Fruit fly (Drosophila melanogaster) whole organism, prepupa: Measurements from ENCODE around the gene CG15047.
A peak's percentile ranks its signal among the peaks of the same experiment; 100 is the strongest.

Source experiments
- Blimp-1 ChIP-seq: fragments of 200-800 bp; sonication (Bioruptor generic); optimal IDR thresholded peaks from 3 replicates; lab custom pipeline; 2017; ENCODE audit warnings: missing biosample characterization, missing genetic modification characterization, mild to moderate bottlenecking, moderate library complexity, missing genetic modification reagents
- CG10631 ChIP-seq: fragments of 200-800 bp; sonication (Bioruptor generic); optimal IDR thresholded peaks from 2 replicates; lab custom pipeline; 2016; ENCODE audit warnings: missing biosample characterization, missing genetic modification characterization
- CG11294 ChIP-seq: fragments of 200-800 bp; sonication (Bioruptor generic); IDR thresholded peaks from 2 replicates; pipeline ENCODE4 v1.3.6; 2022; ENCODE audit warnings: missing biosample characterization, missing genetic modification characterization
- CG11762 ChIP-seq: fragments of 200-800 bp; sonication (Bioruptor generic); optimal IDR thresholded peaks from 3 replicates; lab custom pipeline; 2016; ENCODE audit warnings: missing biosample characterization, missing genetic modification characterization; ENCODE audit not compliant: insufficient read depth
- CG15336 ChIP-seq: fragments of 200-800 bp; sonication (Bioruptor generic); IDR thresholded peaks from 2 replicates; pipeline ENCODE4 v1.3.6; 2022; ENCODE audit warnings: missing biosample characterization, missing genetic modification characterization
- CG16779 ChIP-seq: fragments of 200-800 bp; sonication (Bioruptor generic); optimal IDR thresholded peaks from 3 replicates; lab custom pipeline; 2017; ENCODE audit warnings: missing biosample characterization, mild to moderate bottlenecking, missing genetic modification characterization
- CG3032 ChIP-seq: fragments of 200-800 bp; optimal IDR thresholded peaks from 2 replicates; lab custom pipeline; 2019; ENCODE audit warnings: missing biosample characterization, mild to moderate bottlenecking, missing genetic modification characterization, moderate library complexity
- CG31627 ChIP-seq: fragments of 200-800 bp; sonication (Bioruptor generic); optimal IDR thresholded peaks from 3 replicates; lab custom pipeline; 2016; ENCODE audit warnings: missing biosample characterization, missing genetic modification characterization
- CG32006 ChIP-seq: fragments of 200-800 bp; sonication (Bioruptor generic); optimal IDR thresholded peaks from 3 replicates; lab custom pipeline; 2017; ENCODE audit warnings: missing biosample characterization, mild to moderate bottlenecking, missing genetic modification characterization
- CG34406 ChIP-seq: fragments of 200-800 bp; sonication (Bioruptor generic); optimal IDR thresholded peaks from 3 replicates; lab custom pipeline; 2016; ENCODE audit warnings: missing biosample characterization, missing genetic modification characterization
- CG3919 ChIP-seq: fragments of 200-800 bp; sonication (Bioruptor generic); optimal IDR thresholded peaks from 3 replicates; lab custom pipeline; 2016; ENCODE audit warnings: missing biosample characterization, missing genetic modification characterization
- CG4318 ChIP-seq: fragments of 200-800 bp; sonication (Bioruptor generic); optimal IDR thresholded peaks from 3 replicates; lab custom pipeline; 2017; ENCODE audit warnings: missing biosample characterization, mild to moderate bottlenecking, missing genetic modification characterization
- CG6163 ChIP-seq: fragments of 200-800 bp; sonication (Bioruptor generic); IDR thresholded peaks from 3 replicates; pipeline ENCODE4 v1.3.6; 2022; ENCODE audit warnings: missing biosample characterization, missing genetic modification characterization
- CG6276 ChIP-seq: fragments of 200-800 bp; sonication (Bioruptor generic); optimal IDR thresholded peaks from 2 replicates; lab custom pipeline; 2017; ENCODE audit warnings: missing biosample characterization, mild to moderate bottlenecking, missing genetic modification characterization
- CG6854 ChIP-seq: fragments of 200-800 bp; sonication (Bioruptor generic); optimal IDR thresholded peaks from 2 replicates; lab custom pipeline; 2017; ENCODE audit warnings: missing biosample characterization, mild to moderate bottlenecking, missing genetic modification characterization
- CG7368 ChIP-seq: fragments of 200-800 bp; sonication (Bioruptor generic); optimal IDR thresholded peaks from 3 replicates; lab custom pipeline; 2016; ENCODE audit warnings: missing biosample characterization, missing genetic modification characterization
- CG8119 ChIP-seq: fragments of 200-800 bp; sonication (Bioruptor generic); IDR thresholded peaks from 3 replicates; pipeline ENCODE4 v1.3.6; 2022; ENCODE audit warnings: missing biosample characterization, missing genetic modification characterization
- CG8319 ChIP-seq: fragments of 200-800 bp; sonication (Bioruptor generic); optimal IDR thresholded peaks from 3 replicates; lab custom pipeline; 2016; ENCODE audit warnings: missing biosample characterization, missing genetic modification characterization
- CG8632 ChIP-seq: fragments of 200-800 bp; sonication (Bioruptor generic); optimal IDR thresholded peaks from 3 replicates; lab custom pipeline; 2016; ENCODE audit warnings: missing biosample characterization, missing genetic modification characterization
- Eip75B ChIP-seq: fragments of 200-800 bp; sonication (Bioruptor generic); optimal IDR thresholded peaks from 3 replicates; lab custom pipeline; 2016; ENCODE audit warnings: missing biosample characterization, missing genetic modification characterization
- Eip78C ChIP-seq: fragments of 200-800 bp; sonication (Bioruptor generic); peaks from one replicate; lab custom pipeline; 2016; ENCODE audit warnings: missing biosample characterization, missing genetic modification characterization
- Eip93F ChIP-seq: fragments of 200-800 bp; sonication (Bioruptor generic); optimal IDR thresholded peaks from 2 replicates; lab custom pipeline; 2016; ENCODE audit warnings: missing biosample characterization, mild to moderate bottlenecking, missing genetic modification characterization
- Gug ChIP-seq: fragments of 200-800 bp; sonication (Bioruptor generic); IDR thresholded peaks from 2 replicates; pipeline ENCODE4 v1.3.6; 2022; ENCODE audit warnings: missing biosample characterization, missing genetic modification characterization
- Hr38 ChIP-seq: sonication (Bioruptor generic); optimal IDR thresholded peaks from 2 replicates; lab custom pipeline; 2016; ENCODE audit warnings: missing biosample characterization, missing genetic modification characterization
- Hr39 ChIP-seq: fragments of 200-800 bp; sonication (Bioruptor generic); optimal IDR thresholded peaks from 2 replicates; lab custom pipeline; 2016; ENCODE audit warnings: missing biosample characterization, missing genetic modification characterization
- Hr4 ChIP-seq: fragments of 200-800 bp; sonication (Bioruptor generic); optimal IDR thresholded peaks from 3 replicates; lab custom pipeline; 2016; ENCODE audit warnings: missing biosample characterization, missing genetic modification characterization
- Lpt ChIP-seq: fragments of 200-800 bp; sonication (Bioruptor generic); optimal IDR thresholded peaks from 3 replicates; lab custom pipeline; 2016; ENCODE audit warnings: missing biosample characterization, missing genetic modification characterization
- Met ChIP-seq: fragments of 200-800 bp; sonication (Bioruptor generic); optimal IDR thresholded peaks from 3 replicates; lab custom pipeline; 2016; ENCODE audit warnings: missing biosample characterization, missing genetic modification characterization
- Sox14 ChIP-seq: fragments of 200-800 bp; sonication (Bioruptor generic); optimal IDR thresholded peaks from 3 replicates; lab custom pipeline; 2016; ENCODE audit warnings: missing biosample characterization, missing genetic modification characterization
- Sox15 ChIP-seq: fragments of 200-800 bp; sonication (Bioruptor generic); optimal IDR thresholded peaks from 3 replicates; lab custom pipeline; 2016; ENCODE audit warnings: missing biosample characterization, missing genetic modification characterization
- acj6 ChIP-seq: fragments of 200-800 bp; sonication (Bioruptor generic); optimal IDR thresholded peaks from 3 replicates; lab custom pipeline; 2016; ENCODE audit warnings: missing biosample characterization, missing genetic modification characterization
- cyc ChIP-seq: fragments of 200-800 bp; sonication (Bioruptor generic); optimal IDR thresholded peaks from 3 replicates; lab custom pipeline; 2016; ENCODE audit warnings: missing biosample characterization, missing genetic modification characterization
- dac ChIP-seq: fragments of 200-800 bp; sonication (Bioruptor generic); optimal IDR thresholded peaks from 2 replicates; lab custom pipeline; 2017; ENCODE audit warnings: missing biosample characterization, mild to moderate bottlenecking, missing genetic modification characterization
- dsx ChIP-seq: fragments of 200-800 bp; optimal IDR thresholded peaks from 3 replicates; lab custom pipeline; 2019; ENCODE audit warnings: missing biosample characterization, mild to moderate bottlenecking, missing genetic modification characterization, moderate library complexity; ENCODE audit not compliant: poor library complexity, severe bottlenecking
- eg ChIP-seq: fragments of 200-800 bp; sonication (Bioruptor generic); IDR thresholded peaks from 3 replicates; pipeline ENCODE4 v1.3.6; 2022; ENCODE audit warnings: missing biosample characterization, missing genetic modification characterization
- fd59A ChIP-seq: fragments of 200-800 bp; sonication (Bioruptor generic); optimal IDR thresholded peaks from 2 replicates; lab custom pipeline; 2017; ENCODE audit warnings: missing biosample characterization, mild to moderate bottlenecking, missing genetic modification characterization, missing genetic modification reagents
- fd85E ChIP-seq: fragments of 200-800 bp; sonication (Bioruptor generic); optimal IDR thresholded peaks from 3 replicates; lab custom pipeline; 2016; ENCODE audit warnings: missing biosample characterization, missing genetic modification characterization
- fkh ChIP-seq: fragments of 200-800 bp; sonication (Bioruptor generic); optimal IDR thresholded peaks from 3 replicates; lab custom pipeline; 2017; ENCODE audit warnings: missing biosample characterization, mild to moderate bottlenecking, missing genetic modification characterization, moderate library complexity
- lz ChIP-seq: fragments of 200-800 bp; sonication (Bioruptor generic); optimal IDR thresholded peaks from 3 replicates; lab custom pipeline; 2016; ENCODE audit warnings: missing biosample characterization, missing genetic modification characterization
- net ChIP-seq: fragments of 200-800 bp; sonication (Bioruptor generic); optimal IDR thresholded peaks from 3 replicates; lab custom pipeline; 2016; ENCODE audit warnings: missing biosample characterization, missing genetic modification characterization
- pdm3 ChIP-seq: fragments of 200-800 bp; sonication (Bioruptor generic); optimal IDR thresholded peaks from 3 replicates; lab custom pipeline; 2016; ENCODE audit warnings: missing biosample characterization, missing genetic modification characterization
- salr ChIP-seq, 2 experiments: fragments of 200-800 bp; sonication (Bioruptor generic); optimal IDR thresholded peaks; 3 replicates each; lab custom pipeline; 2016 to 2018; ENCODE audit warnings: missing biosample characterization in 2 of 2, missing genetic modification characterization in 2 of 2, mild to moderate bottlenecking in 1 of 2
- spab ChIP-seq: fragments of 200-800 bp; sonication (Bioruptor generic); optimal IDR thresholded peaks from 2 replicates; lab custom pipeline; 2017; ENCODE audit warnings: missing biosample characterization, mild to moderate bottlenecking, missing genetic modification characterization, missing genetic modification reagents
- ss ChIP-seq, 2 experiments: fragments of 200-800 bp; sonication (Bioruptor generic); optimal IDR thresholded peaks; 2 replicates in 1 of 2; 3 replicates in 1 of 2; lab custom pipeline; 2017 to 2018; ENCODE audit warnings: mild to moderate bottlenecking in 2 of 2, missing biosample characterization in 2 of 2, missing genetic modification characterization in 2 of 2, moderate library complexity in 1 of 2
- svp ChIP-seq: fragments of 200-800 bp; sonication (Bioruptor generic); peaks from one replicate; lab custom pipeline; 2016; ENCODE audit warnings: missing biosample characterization, missing genetic modification characterization
- topi ChIP-seq: fragments of 200-800 bp; sonication (Bioruptor generic); optimal IDR thresholded peaks from 3 replicates; lab custom pipeline; 2016; ENCODE audit warnings: missing biosample characterization, missing genetic modification characterization
- vri ChIP-seq: fragments of 200-800 bp; sonication (Bioruptor generic); optimal IDR thresholded peaks from 3 replicates; lab custom pipeline; 2016; ENCODE audit warnings: missing biosample characterization, mild to moderate bottlenecking, missing genetic modification characterization

Gene CG15047

dm6 chrX:18541915-18542314, 13.4 kb downstream of the CG15047 start (continued):
- TF ChIP-seq salr (GFP tag; optimal IDR thresholded peaks at IDR 0.05; lab: Kevin White, UChicago), result peak in 1 of 2 experiments; percentile 46
- TF ChIP-seq ss (GFP tag; optimal IDR thresholded peaks at IDR 0.05; lab: Kevin White, UChicago), result no peak
- peak; percentile 59 for TF ChIP-seq CG6276 (GFP tag; lab: Kevin White, UChicago)
- peak; percentile 37 for TF ChIP-seq Hr39 (GFP tag; lab: Kevin White, UChicago)
- TF ChIP-seq CG7368 (GFP tag; lab: Kevin White, UChicago), result peak; percentile 9
- peak; percentile 23 for TF ChIP-seq acj6 (GFP tag; lab: Kevin White, UChicago)
- TF ChIP-seq Lpt (GFP tag; lab: Kevin White, UChicago), result peak; percentile 50
- TF ChIP-seq, all 60 proteins: peak for 37

dm6 chrX:18543328-18543727, 14.8 kb downstream of the CG15047 start:
- TF ChIP-seq svp (GFP tag; lab: Kevin White, UChicago) (peak; percentile 86), CG11762 (GFP tag; lab: Kevin White, UChicago) (no peak)

DNA sequence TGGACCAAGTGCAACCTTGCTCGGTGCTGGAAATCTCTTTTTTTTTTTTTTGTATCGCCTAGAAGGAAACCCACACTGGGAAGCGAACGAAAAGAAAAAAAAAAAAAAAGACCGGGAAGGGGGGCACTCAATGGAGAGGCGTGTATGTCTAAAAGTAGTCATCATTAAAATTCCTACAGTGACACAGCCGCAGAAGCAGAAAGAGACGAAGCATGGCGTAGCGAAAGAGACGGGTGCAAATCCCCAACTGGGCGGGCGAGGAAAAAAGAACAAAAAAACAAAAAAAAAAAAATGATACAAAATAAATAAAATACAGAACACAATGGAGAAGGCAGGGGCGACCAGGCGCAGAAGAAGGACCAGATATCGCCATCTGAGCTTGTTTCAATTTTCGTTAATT, 16.2 kb downstream of the CG15047 start:
- TF ChIP-seq Sox14 (no peak), Lpt (GFP tag; lab: Kevin White, UChicago) (peak; percentile 26), dsx (peak; percentile 47), salr (GFP tag; optimal IDR thresholded peaks at IDR 0.05; lab: Kevin White, UChicago) (peak; percentile 33 to 53), CG8319 (GFP tag; lab: Kevin White, UChicago) (no peak), topi (GFP tag; lab: Kevin White, UChicago) (no peak), Eip93F (no peak), Eip75B (peak; percentile 27), CG8632 (GFP tag; lab: Kevin White, UChicago) (peak; percentile 16), CG11294 (no peak), CG6163 (GFP tag; lab: Robert Waterston, UW) (peak; percentile 70; the same call in 2 of the 3 replicates), fd85E (GFP tag; lab: Kevin White, UChicago) (no peak), CG31627 (GFP tag; lab: Kevin White, UChicago) (no peak), dac (GFP tag; lab: Kevin White, UChicago) (no peak), net (GFP tag; lab: Kevin White, UChicago) (peak; percentile 42), Hr4 (GFP tag; lab: Kevin White, UChicago) (no peak), fkh (no peak), CG3919 (peak; percentile 5), Hr38 (no peak), Gug (GFP tag; lab: Robert Waterston, UW) (no peak), vri (peak; percentile 6), Met (GFP tag; lab: Kevin White, UChicago) (no peak), CG3032 (tag; lab: Kevin White, UChicago) (peak; percentile 42), CG34406 (peak; percentile 3), CG11762 (GFP tag; lab: Kevin White, UChicago) (no peak), cyc (GFP tag; lab: Kevin White, UChicago) (no peak), lz (GFP tag; lab: Kevin White, UChicago) (no peak), svp (GFP tag; lab: Kevin White, UChicago) (peak; percentile 25), CG32006 (no peak), CG15336 (no peak), CG8119 (GFP tag; lab: Robert Waterston, UW) (peak; percentile 36; the same call in 1 of the 3 replicates), Sox15 (GFP tag; lab: Kevin White, UChicago) (no peak), pdm3 (GFP tag; lab: Kevin White, UChicago) (peak; percentile 7), fd59A (GFP tag; lab: Kevin White, UChicago) (peak; percentile 45), eg (GFP tag; lab: Robert Waterston, UW) (0 out of 3 replicates have a peak, but pooled peaks have one; percentile 11), spab (peak; percentile 73), CG6276 (GFP tag; lab: Kevin White, UChicago) (no peak), CG4318 (GFP tag; lab: Kevin White, UChicago) (no peak), CG10631 (GFP tag; lab: Kevin White, UChicago) (no peak), Eip78C (GFP tag; lab: Kevin White, UChicago) (peak; percentile 46), CG6854 (GFP tag; lab: Kevin White, UChicago) (no peak), CG16779 (tag; lab: Kevin White, UChicago) (peak; percentile 45), Blimp-1 (GFP tag; lab: Kevin White, UChicago) (no peak), ss (GFP tag; optimal IDR thresholded peaks at IDR 0.05; lab: Kevin White, UChicago) (peak; percentile 79 to 85)
